Fruit fly (Drosophila melanogaster) whole organism, wandering third instar larva: ENCODE results near the gene CG33927.

Experiments
- Abd-B ChIP-seq: fragments of >200 bp; optimal IDR thresholded peaks from 2 replicates; lab custom pipeline; 2017; ENCODE audit warnings: missing biosample characterization, missing genetic modification characterization
- CG32264 ChIP-seq: fragments of 200-800 bp; sonication (Bioruptor generic); optimal IDR thresholded peaks from 2 replicates; lab custom pipeline; 2016; ENCODE audit warnings: missing biosample characterization, missing genetic modification characterization
- CG9705 ChIP-seq: fragments of 200-800 bp; sonication (Bioruptor generic); optimal IDR thresholded peaks from 2 replicates; lab custom pipeline; 2018; ENCODE audit warnings: missing biosample characterization, mild to moderate bottlenecking, missing genetic modification characterization
- CrebA ChIP-seq: fragments of 200-800 bp; sonication (Bioruptor generic); optimal IDR thresholded peaks from 2 replicates; lab custom pipeline; 2016; ENCODE audit warnings: missing biosample characterization, mild to moderate bottlenecking, missing genetic modification characterization, borderline replicate concordance
- Dfd ChIP-seq: fragments of >200 bp; optimal IDR thresholded peaks from 2 replicates; lab custom pipeline; 2017; ENCODE audit warnings: missing biosample characterization, missing genetic modification characterization
- Dif ChIP-seq: fragments of 200-275, 200-300 bp; sonication (Bioruptor generic); optimal IDR thresholded peaks from 2 replicates; lab custom pipeline; 2018; ENCODE audit warnings: missing biosample characterization, missing genetic modification characterization; ENCODE audit not compliant: partially characterized antibody
- GATAd ChIP-seq: sonication (Bioruptor generic); optimal IDR thresholded peaks from 2 replicates; lab custom pipeline; 2016; ENCODE audit warnings: missing biosample characterization, missing genetic modification characterization
- HLH106 ChIP-seq: fragments of 200-800 bp; optimal IDR thresholded peaks from 3 replicates; lab custom pipeline; 2019; ENCODE audit warnings: missing biosample characterization, mild to moderate bottlenecking, missing genetic modification characterization, moderate library complexity
- Hnf4 ChIP-seq: fragments of 200-800 bp; sonication (Bioruptor generic); optimal IDR thresholded peaks from 2 replicates; lab custom pipeline; 2016; ENCODE audit warnings: missing biosample characterization, mild to moderate bottlenecking, missing genetic modification characterization
- Hr78 ChIP-seq: fragments of >200 bp; optimal IDR thresholded peaks from 2 replicates; lab custom pipeline; 2017; ENCODE audit warnings: missing biosample characterization, missing genetic modification characterization
- Hr83 ChIP-seq: fragments of 200-300 bp; sonication (Bioruptor generic); optimal IDR thresholded peaks from 2 replicates; lab custom pipeline; 2016; ENCODE audit warnings: missing biosample characterization, mild to moderate bottlenecking, missing genetic modification characterization, moderate library complexity; ENCODE audit not compliant: poor library complexity, severe bottlenecking
- Jra ChIP-seq: sonication (Bioruptor generic); optimal IDR thresholded peaks from 2 replicates; lab custom pipeline; 2016; ENCODE audit warnings: missing biosample characterization, missing genetic modification characterization
- Mio ChIP-seq: sonication (Bioruptor generic); optimal IDR thresholded peaks from 2 replicates; lab custom pipeline; 2016; ENCODE audit warnings: missing biosample characterization, missing genetic modification characterization
- Myc ChIP-seq: fragments of >200 bp; optimal IDR thresholded peaks from 2 replicates; lab custom pipeline; 2017
- N ChIP-seq: fragments of >200 bp; optimal IDR thresholded peaks from 2 replicates; lab custom pipeline; 2018; ENCODE audit warnings: missing biosample characterization, missing external identifiers, missing genetic modification characterization
- OdsH ChIP-seq: fragments of 200-800 bp; sonication (Bioruptor generic); optimal IDR thresholded peaks from 2 replicates; lab custom pipeline; 2016; ENCODE audit warnings: missing biosample characterization, mild to moderate bottlenecking, missing genetic modification characterization
- Rel ChIP-seq, 2 experiments: fragments of 200-800 bp; sonication (Bioruptor generic) in 1 of 2; optimal IDR thresholded peaks; 2 replicates in 1 of 2; 3 replicates in 1 of 2; lab custom pipeline; 2016 to 2019; ENCODE audit warnings: mild to moderate bottlenecking in 2 of 2, missing biosample characterization in 2 of 2, missing genetic modification characterization in 2 of 2, moderate library complexity in 1 of 2
- Sp1 ChIP-seq: fragments of 200-800 bp; sonication (Bioruptor generic); optimal IDR thresholded peaks from 3 replicates; lab custom pipeline; 2019; ENCODE audit warnings: missing biosample characterization, mild to moderate bottlenecking, missing genetic modification characterization, moderate library complexity
- Vsx2 ChIP-seq: fragments of 200-300, 225-300 bp; sonication (Bioruptor generic); optimal IDR thresholded peaks from 2 replicates; lab custom pipeline; 2018; ENCODE audit warnings: missing biosample characterization, missing genetic modification characterization; ENCODE audit not compliant: partially characterized antibody
- br ChIP-seq: fragments of 200-800 bp; sonication (Bioruptor generic); optimal IDR thresholded peaks from 2 replicates; lab custom pipeline; 2016; ENCODE audit warnings: missing biosample characterization, missing genetic modification characterization
- brk ChIP-seq: fragments of 200-800 bp; sonication (Bioruptor generic); optimal IDR thresholded peaks from 2 replicates; lab custom pipeline; 2016; ENCODE audit warnings: missing biosample characterization, mild to moderate bottlenecking, missing genetic modification characterization
- dl ChIP-seq, 2 experiments: fragments of 175-275, 200-275 bp in 1 of 2; fragments of 200-275 bp in 1 of 2; sonication (Bioruptor generic); optimal IDR thresholded peaks; lab custom pipeline; 2018; ENCODE audit warnings: mild to moderate bottlenecking in 2 of 2, missing biosample characterization in 2 of 2, missing genetic modification characterization in 2 of 2, moderate library complexity in 2 of 2; ENCODE audit not compliant: partially characterized antibody in 2 of 2, insufficient read depth in 1 of 2
- dmrt93B ChIP-seq: fragments of 200-800 bp; sonication (Bioruptor generic); optimal IDR thresholded peaks from 2 replicates; lab custom pipeline; 2018; ENCODE audit warnings: missing biosample characterization, mild to moderate bottlenecking, missing genetic modification characterization
- dsf ChIP-seq: sonication (Bioruptor generic); optimal IDR thresholded peaks from 2 replicates; lab custom pipeline; 2016; ENCODE audit warnings: missing biosample characterization, missing genetic modification characterization, borderline replicate concordance
- ey ChIP-seq: fragments of 200-800 bp; sonication (Bioruptor generic); optimal IDR thresholded peaks from 2 replicates; lab custom pipeline; 2016; ENCODE audit warnings: missing biosample characterization, missing genetic modification characterization
- foxo ChIP-seq, 2 experiments: fragments of 200-800 bp; sonication (Bioruptor generic); optimal IDR thresholded peaks; 2 replicates in 1 of 2; 3 replicates in 1 of 2; lab custom pipeline; 2016 to 2017; ENCODE audit warnings: missing biosample characterization in 2 of 2, missing genetic modification characterization in 2 of 2
- fru ChIP-seq: fragments of 200-800 bp; sonication (Bioruptor generic); optimal IDR thresholded peaks from 3 replicates; lab custom pipeline; 2016; ENCODE audit warnings: missing biosample characterization, mild to moderate bottlenecking, missing genetic modification characterization
- h ChIP-seq: fragments of 200-800 bp; sonication (Bioruptor generic); optimal IDR thresholded peaks from 3 replicates; lab custom pipeline; 2016; ENCODE audit warnings: missing biosample characterization, mild to moderate bottlenecking, missing genetic modification characterization
- jim ChIP-seq: fragments of 175-275, 200-325 bp; sonication (Bioruptor generic); optimal IDR thresholded peaks from 2 replicates; lab custom pipeline; 2016; ENCODE audit warnings: missing biosample characterization, mild to moderate bottlenecking, missing genetic modification characterization
- lola ChIP-seq: fragments of >200 bp; optimal IDR thresholded peaks from 2 replicates; lab custom pipeline; 2017; ENCODE audit warnings: missing biosample characterization, missing genetic modification characterization
- pan ChIP-seq: fragments of >200 bp; optimal IDR thresholded peaks from 2 replicates; lab custom pipeline; 2017
- psq ChIP-seq: fragments of 200-800 bp; sonication (Bioruptor generic); optimal IDR thresholded peaks from 3 replicates; lab custom pipeline; 2017; ENCODE audit warnings: missing biosample characterization, mild to moderate bottlenecking, missing genetic modification characterization, moderate library complexity
- rgr ChIP-seq: fragments of 200-800 bp; sonication (Bioruptor generic); optimal IDR thresholded peaks from 3 replicates; lab custom pipeline; 2016; ENCODE audit warnings: missing biosample characterization, mild to moderate bottlenecking, missing genetic modification characterization
- sage ChIP-seq: fragments of 200-800 bp; sonication (Bioruptor generic); optimal IDR thresholded peaks from 2 replicates; lab custom pipeline; 2016; ENCODE audit warnings: missing biosample characterization, mild to moderate bottlenecking, missing genetic modification characterization
- sv ChIP-seq: fragments of 200-800 bp; sonication (Bioruptor generic); optimal IDR thresholded peaks from 3 replicates; lab custom pipeline; 2016; ENCODE audit warnings: missing biosample characterization, missing genetic modification characterization
- tai ChIP-seq: sonication (Bioruptor generic); optimal IDR thresholded peaks from 2 replicates; lab custom pipeline; 2016; ENCODE audit warnings: missing biosample characterization, missing genetic modification characterization
- usp ChIP-seq: fragments of >200 bp; optimal IDR thresholded peaks from 2 replicates; lab custom pipeline; 2017; ENCODE audit warnings: missing biosample characterization, missing genetic modification characterization
- woc ChIP-seq: sonication (Bioruptor generic); optimal IDR thresholded peaks from 2 replicates; lab custom pipeline; 2016; ENCODE audit warnings: missing biosample characterization, mild to moderate bottlenecking, missing genetic modification characterization

The CG33927 gene

dm6 chr3R:4659934-4660353 is 30.5 kb downstream of the CG33927 start:
- TF ChIP-seq psq (GFP tag; lab: Kevin White, UChicago): no peak
- TF ChIP-seq dsf (GFP tag; lab: Kevin White, UChicago): no peak
- TF ChIP-seq Rel (GFP tag; optimal IDR thresholded peaks at IDR 0.05; lab: Kevin White, UChicago): no peak
- TF ChIP-seq Rel (tag; optimal IDR thresholded peaks at IDR 0.05; lab: Kevin White, UChicago): no peak
- no peak for TF ChIP-seq dmrt93B (GFP tag; lab: Kevin White, UChicago)
- TF ChIP-seq rgr (GFP tag; lab: Kevin White, UChicago): no peak
- no peak for TF ChIP-seq Vsx2 (GFP tag; lab: Kevin White, UChicago)
- TF ChIP-seq usp (GFP tag; lab: Kevin White, UChicago): no peak

- TF ChIP-seq tai (GFP tag; lab: Kevin White, UChicago) (no peak), dsf (GFP tag; lab: Kevin White, UChicago) (no peak), Jra (GFP tag; lab: Kevin White, UChicago) (peak; percentile 56), jim (GFP tag; lab: Kevin White, UChicago) (peak; percentile 80), Mio (peak; percentile 26), CG32264 (no peak), dmrt93B (GFP tag; lab: Kevin White, UChicago) (no peak), Abd-B (GFP tag; lab: Kevin White, UChicago) (no peak), foxo (GFP tag; optimal IDR thresholded peaks at IDR 0.05; lab: Kevin White, UChicago) (peak in 1 of 2 experiments; percentile 54), N (GFP tag; lab: Kevin White, UChicago) (peak; percentile 31), sv (GFP tag; lab: Kevin White, UChicago) (peak; percentile 28), pan (lab: Kevin White, UChicago) (no peak), Dif (GFP tag; lab: Kevin White, UChicago) (peak; percentile 76), br (peak; percentile 51), Vsx2 (GFP tag; lab: Kevin White, UChicago) (peak; percentile 75), Myc (lab: Kevin White, UChicago) (peak; percentile 41), dl (GFP tag; optimal IDR thresholded peaks at IDR 0.05; lab: Kevin White, UChicago; ENCODE audit: insufficient read depth in 1 of 2, partially characterized antibody in 2 of 2) (peak in 1 of 2 experiments; percentile 34), Hr83 (GFP tag; lab: Kevin White, UChicago) (peak; percentile 78), fru (GFP tag; lab: Kevin White, UChicago) (no peak), Hr78 (GFP tag; lab: Kevin White, UChicago) (no peak), rgr (GFP tag; lab: Kevin White, UChicago) (peak; percentile 71), OdsH (GFP tag; lab: Kevin White, UChicago) (peak; percentile 52), woc (no peak), h (peak; percentile 56), ey (GFP tag; lab: Kevin White, UChicago) (peak; percentile 38), brk (GFP tag; lab: Kevin White, UChicago) (peak; percentile 31), lola (GFP tag; lab: Kevin White, UChicago) (no peak), CG9705 (GFP tag; lab: Kevin White, UChicago) (no peak), Rel (GFP tag; optimal IDR thresholded peaks at IDR 0.05; lab: Kevin White, UChicago) (no peak), Rel (tag; optimal IDR thresholded peaks at IDR 0.05; lab: Kevin White, UChicago) (peak; percentile 89), usp (GFP tag; lab: Kevin White, UChicago) (no peak), Dfd (GFP tag; lab: Kevin White, UChicago) (no peak), HLH106 (peak; percentile 8), CrebA (GFP tag; lab: Kevin White, UChicago) (no peak), psq (GFP tag; lab: Kevin White, UChicago) (peak; percentile 47), Hnf4 (GFP tag; lab: Kevin White, UChicago) (peak; percentile 37), sage (GFP tag; lab: Kevin White, UChicago) (peak; percentile 4), Sp1 (GFP tag; lab: Kevin White, UChicago) (peak; percentile 53), GATAd (GFP tag; lab: Kevin White, UChicago) (no peak)
- TF ChIP-seq, all 38 proteins: peak for 23
These were observed 31.1 kb downstream of the CG33927 start, which contains the start of gene smash for dm6 chr3R:4658991-4659933. Gene smash (plus strand): TSS chr3R:4659579.
